Worm (Caenorhabditis elegans): Measurements from ENCODE around the gene mrpl-40.

ce11 chrIII:67025-67424, 20.3 kb upstream of the mrpl-40 start:
- TF ChIP-seq nhr-237 (tag; optimal IDR thresholded peaks at IDR 0.05) (no peak), unc-39 (tag; optimal IDR thresholded peaks at IDR 0.05) (no peak), ztf-11 (tag; optimal IDR thresholded peaks at IDR 0.05) (no peak), lin-39 (tag; optimal IDR thresholded peaks at IDR 0.05) (no peak), egl-27 (tag; optimal IDR thresholded peaks at IDR 0.05) (no peak), unc-62 (GFP tag; optimal IDR thresholded peaks at IDR 0.05) (no peak), skn-1 (tag; optimal IDR thresholded peaks at IDR 0.05) (no peak), fos-1 (tag; optimal IDR thresholded peaks at IDR 0.05) (no peak), nhr-11 (tag; optimal IDR thresholded peaks at IDR 0.05) (no peak), dmd-4 (tag; optimal IDR thresholded peaks at IDR 0.05) (no peak)
